Fruit fly (Drosophila melanogaster): ENCODE data around the gene Tomosyn.

The Tomosyn gene

dm6 chrX:12631317-12632156 lies at the start of gene Tomosyn:
Gene Tomosyn, plus strand, starts transcription at chrX:12631605.
- TF ChIP-seq toe (GFP tag; optimal IDR thresholded peaks at IDR 0.05) (peak; percentile 20), cic (GFP tag; optimal IDR thresholded peaks at IDR 0.05) (peak; percentile 4), CG7101 (tag; optimal IDR thresholded peaks at IDR 0.05) (peak; percentile 23), CG5204 (GFP tag; optimal IDR thresholded peaks at IDR 0.05) (no peak), CG7045 (GFP tag; optimal IDR thresholded peaks at IDR 0.05) (no peak), CG11617 (GFP tag; optimal IDR thresholded peaks at IDR 0.05) (peak; percentile 57), Mnt (GFP tag; optimal IDR thresholded peaks at IDR 0.05) (no peak), Crg-1 (GFP tag; optimal IDR thresholded peaks at IDR 0.05) (peak; percentile 4), CG12768 (GFP tag; optimal IDR thresholded peaks at IDR 0.05) (no peak), Clk (GFP tag; optimal IDR thresholded peaks at IDR 0.05) (no peak), ovo (GFP tag; optimal IDR thresholded peaks at IDR 0.05) (peak; percentile 93), bab1 (GFP tag; optimal IDR thresholded peaks at IDR 0.05) (peak; percentile 14), CG33017 (tag; optimal IDR thresholded peaks at IDR 0.05) (no peak), tj (GFP tag; optimal IDR thresholded peaks at IDR 0.05) (no peak), Hr96 (GFP tag; optimal IDR thresholded peaks at IDR 0.05) (no peak), CG14711 (tag; optimal IDR thresholded peaks at IDR 0.05) (peak; percentile 23), kay (GFP tag; ENCODE audit: borderline replicate concordance) (peak; percentile 92), pad (GFP tag; optimal IDR thresholded peaks at IDR 0.05) (peak; percentile 20), CG1620 (GFP tag; optimal IDR thresholded peaks at IDR 0.05) (peak; percentile 43)

dm6 chrX:12581894-12582293 lies 49.5 kb upstream of the Tomosyn start:
- TF ChIP-seq CG14711 (tag; optimal IDR thresholded peaks at IDR 0.05): no peak
- TF ChIP-seq Clk (GFP tag; optimal IDR thresholded peaks at IDR 0.05): no peak
- no peak for TF ChIP-seq toe (GFP tag; optimal IDR thresholded peaks at IDR 0.05)
- no peak for TF ChIP-seq CG11617 (GFP tag; optimal IDR thresholded peaks at IDR 0.05)
- TF ChIP-seq pad (GFP tag; optimal IDR thresholded peaks at IDR 0.05): no peak
- no peak for TF ChIP-seq Crg-1 (GFP tag; optimal IDR thresholded peaks at IDR 0.05)
- no peak for TF ChIP-seq tj (GFP tag; optimal IDR thresholded peaks at IDR 0.05)
- TF ChIP-seq CG1620 (GFP tag; optimal IDR thresholded peaks at IDR 0.05): no peak
- no peak for TF ChIP-seq CG7045 (GFP tag; optimal IDR thresholded peaks at IDR 0.05)
- TF ChIP-seq CG12768 (GFP tag; optimal IDR thresholded peaks at IDR 0.05): no peak
- TF ChIP-seq cnc (optimal IDR thresholded peaks at IDR 0.05): no peak

- no peak for TF ChIP-seq bab1 (GFP tag; optimal IDR thresholded peaks at IDR 0.05)
- TF ChIP-seq kay (GFP tag; ENCODE audit: borderline replicate concordance): no peak
- TF ChIP-seq cic (GFP tag; optimal IDR thresholded peaks at IDR 0.05): no peak
- no peak for TF ChIP-seq Crg-1 (GFP tag; optimal IDR thresholded peaks at IDR 0.05)
- TF ChIP-seq tj (GFP tag; optimal IDR thresholded peaks at IDR 0.05): no peak
- no peak for TF ChIP-seq CG1620 (GFP tag; optimal IDR thresholded peaks at IDR 0.05)
- no peak for TF ChIP-seq CG14711 (tag; optimal IDR thresholded peaks at IDR 0.05)
- no peak for TF ChIP-seq Clk (GFP tag; optimal IDR thresholded peaks at IDR 0.05)
- no peak for TF ChIP-seq CG5204 (GFP tag; optimal IDR thresholded peaks at IDR 0.05)
- TF ChIP-seq CG7045 (GFP tag; optimal IDR thresholded peaks at IDR 0.05): no peak
- TF ChIP-seq ovo (GFP tag; optimal IDR thresholded peaks at IDR 0.05): no peak
- no peak for TF ChIP-seq CG33017 (tag; optimal IDR thresholded peaks at IDR 0.05)
- no peak for TF ChIP-seq CG12768 (GFP tag; optimal IDR thresholded peaks at IDR 0.05)
- no peak for TF ChIP-seq Hr96 (GFP tag; optimal IDR thresholded peaks at IDR 0.05)
- TF ChIP-seq Mnt (GFP tag; optimal IDR thresholded peaks at IDR 0.05): no peak
- TF ChIP-seq CG7101 (tag; optimal IDR thresholded peaks at IDR 0.05): no peak
- no peak for TF ChIP-seq CG11617 (GFP tag; optimal IDR thresholded peaks at IDR 0.05)
- TF ChIP-seq toe (GFP tag; optimal IDR thresholded peaks at IDR 0.05): no peak
- TF ChIP-seq pad (GFP tag; optimal IDR thresholded peaks at IDR 0.05): no peak
- TF ChIP-seq cnc (optimal IDR thresholded peaks at IDR 0.05): no peak
Observed at dm6 chrX:12582661-12582983, 48.8 kb upstream of the Tomosyn start.

- peak; percentile 66 for TF ChIP-seq CG1620 (GFP tag; optimal IDR thresholded peaks at IDR 0.05)
- peak; percentile 54 for TF ChIP-seq CG11617 (GFP tag; optimal IDR thresholded peaks at IDR 0.05)
- TF ChIP-seq cnc (optimal IDR thresholded peaks at IDR 0.05): no peak
- TF ChIP-seq pad (GFP tag; optimal IDR thresholded peaks at IDR 0.05): peak; percentile 49
- peak; percentile 8 for TF ChIP-seq Crg-1 (GFP tag; optimal IDR thresholded peaks at IDR 0.05)
- no peak for TF ChIP-seq kay (GFP tag; ENCODE audit: borderline replicate concordance)
- TF ChIP-seq Clk (GFP tag; optimal IDR thresholded peaks at IDR 0.05): no peak
- TF ChIP-seq CG12768 (GFP tag; optimal IDR thresholded peaks at IDR 0.05): peak; percentile 8
- no peak for TF ChIP-seq toe (GFP tag; optimal IDR thresholded peaks at IDR 0.05)
- TF ChIP-seq CG7101 (tag; optimal IDR thresholded peaks at IDR 0.05): peak; percentile 75
- TF ChIP-seq CG7045 (GFP tag; optimal IDR thresholded peaks at IDR 0.05): no peak
- peak; percentile 87 for TF ChIP-seq bab1 (GFP tag; optimal IDR thresholded peaks at IDR 0.05)
- peak; percentile 93 for TF ChIP-seq CG14711 (tag; optimal IDR thresholded peaks at IDR 0.05)
- TF ChIP-seq cic (GFP tag; optimal IDR thresholded peaks at IDR 0.05): peak; percentile 89
- peak; percentile 98 for TF ChIP-seq Mnt (GFP tag; optimal IDR thresholded peaks at IDR 0.05)
- TF ChIP-seq CG33017 (tag; optimal IDR thresholded peaks at IDR 0.05): no peak
- TF ChIP-seq tj (GFP tag; optimal IDR thresholded peaks at IDR 0.05): peak; percentile 76
- TF ChIP-seq Hr96 (GFP tag; optimal IDR thresholded peaks at IDR 0.05): peak; percentile 4
- TF ChIP-seq ovo (GFP tag; optimal IDR thresholded peaks at IDR 0.05): peak; percentile 55
Observed at dm6 chrX:12582984-12583869, 48.2 kb upstream of the Tomosyn start, which contains the start of gene Pits. Gene Pits, minus strand, starts transcription at chrX:12583193.

dm6 chrX:12583870-12584390 lies 47.5 kb upstream of the Tomosyn start:
- TF ChIP-seq CG7101 (tag; optimal IDR thresholded peaks at IDR 0.05) (no peak), Clk (GFP tag; optimal IDR thresholded peaks at IDR 0.05) (no peak), tj (GFP tag; optimal IDR thresholded peaks at IDR 0.05) (no peak), CG11617 (GFP tag; optimal IDR thresholded peaks at IDR 0.05) (no peak), toe (GFP tag; optimal IDR thresholded peaks at IDR 0.05) (no peak), CG12768 (GFP tag; optimal IDR thresholded peaks at IDR 0.05) (no peak), Mnt (GFP tag; optimal IDR thresholded peaks at IDR 0.05) (no peak)

Data from whole organism, adult.